Worm (Caenorhabditis elegans) whole organism, late embryonic: ENCODE results near the gene Y67H2A.2.

Experiments
- C38D4.7 ChIP-seq: fragments of 200-800 bp; sonication (Bioruptor generic); optimal IDR thresholded peaks from 2 replicates; lab custom pipeline; 2018; ENCODE audit warnings: mild to moderate bottlenecking, missing genetic modification characterization, moderate library complexity, missing compliant biosample characterization
- ama-1 ChIP-seq: fragments of 150-350 bp; optimal IDR thresholded peaks from 2 replicates; lab custom pipeline; 2014
- ceh-19 ChIP-seq: fragments of 200-800 bp; sonication (Bioruptor generic); optimal IDR thresholded peaks from 2 replicates; lab custom pipeline; 2018; ENCODE audit warnings: mild to moderate bottlenecking, missing genetic modification characterization, missing compliant biosample characterization
- ceh-31 ChIP-seq: sonication (generic microtip); optimal IDR thresholded peaks from 2 replicates; lab custom pipeline; 2016; ENCODE audit warnings: missing genetic modification characterization, missing compliant biosample characterization
- che-1 ChIP-seq: sonication (generic microtip); optimal IDR thresholded peaks from 2 replicates; lab custom pipeline; 2016; ENCODE audit warnings: mild to moderate bottlenecking, missing genetic modification characterization, missing compliant biosample characterization
- dmd-4 ChIP-seq: sonication (generic microtip); optimal IDR thresholded peaks from 2 replicates; lab custom pipeline; 2016; ENCODE audit warnings: borderline replicate concordance, missing genetic modification characterization, missing compliant biosample characterization
- elt-2 ChIP-seq: sonication (generic microtip); optimal IDR thresholded peaks from 2 replicates; lab custom pipeline; 2016; ENCODE audit warnings: missing genetic modification reagents, missing genetic modification characterization, missing compliant biosample characterization
- fkh-10 ChIP-seq: fragments of 150-350 bp; optimal IDR thresholded peaks from 2 replicates; lab custom pipeline; 2014; ENCODE audit warnings: missing biosample characterization, missing genetic modification reagents, missing genetic modification characterization
- lin-11 ChIP-seq: fragments of 200-800 bp; sonication (Bioruptor generic); optimal IDR thresholded peaks from 2 replicates; lab custom pipeline; 2018; ENCODE audit warnings: mild to moderate bottlenecking, missing genetic modification characterization, missing compliant biosample characterization
- pqm-1 ChIP-seq: sonication (generic microtip); optimal IDR thresholded peaks from 2 replicates; lab custom pipeline; 2016; ENCODE audit warnings: missing genetic modification characterization, missing compliant biosample characterization
- ref-2 ChIP-seq: sonication (generic microtip); optimal IDR thresholded peaks from 2 replicates; lab custom pipeline; 2016; ENCODE audit warnings: missing genetic modification characterization, missing compliant biosample characterization
- rnt-1 ChIP-seq: sonication (generic microtip); optimal IDR thresholded peaks from 2 replicates; lab custom pipeline; 2016; ENCODE audit warnings: missing genetic modification characterization, missing compliant biosample characterization
- tbx-7 ChIP-seq: sonication (generic microtip); optimal IDR thresholded peaks from 2 replicates; lab custom pipeline; 2016; ENCODE audit warnings: missing genotype, missing genetic modification characterization, missing compliant biosample characterization
- unc-86 ChIP-seq: sonication (generic microtip); optimal IDR thresholded peaks from 2 replicates; lab custom pipeline; 2016; ENCODE audit warnings: missing genetic modification characterization, missing compliant biosample characterization

DNA sequence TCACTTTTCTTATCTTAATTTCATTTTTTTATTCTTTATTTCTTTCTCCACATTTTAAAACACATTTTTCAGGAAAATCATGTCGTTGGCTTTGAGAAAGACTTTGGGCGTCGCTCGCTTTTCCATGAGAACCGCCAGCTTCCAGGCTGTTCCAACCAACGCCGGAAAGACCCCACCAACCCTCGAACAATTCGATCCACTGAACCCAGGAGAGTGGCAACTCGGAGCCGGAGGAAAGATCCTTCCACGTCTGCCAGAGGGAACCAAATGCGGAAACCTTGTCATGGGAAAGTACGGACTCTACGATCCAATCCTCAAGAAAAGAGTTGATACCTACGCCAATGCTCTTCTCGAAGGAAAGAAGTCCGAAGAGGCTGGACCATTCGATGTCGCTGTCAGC lies 2.5 kb upstream of the Y67H2A.2 start, which contains the start of gene kdp-1:
- TF ChIP-seq pqm-1 = no peak
- no peak for TF ChIP-seq rnt-1 (tag; lab: Kevin White, UChicago)
- TF ChIP-seq lin-11 (tag; lab: Kevin White, UChicago) = no peak
- no peak for TF ChIP-seq ceh-31
- TF ChIP-seq fkh-10 (GFP tag; lab: Kevin White, UChicago) = no peak
- TF ChIP-seq ref-2 (tag; lab: Kevin White, UChicago) = no peak
- TF ChIP-seq ceh-19 (GFP tag; lab: Kevin White, UChicago) = no peak
- no peak for TF ChIP-seq unc-86 (tag; lab: Kevin White, UChicago)
- TF ChIP-seq ama-1 = no peak
- TF ChIP-seq C38D4.7 = no peak
- TF ChIP-seq tbx-7 (tag; lab: Kevin White, UChicago) = no peak
- TF ChIP-seq dmd-4 (tag; lab: Kevin White, UChicago) = no peak
- TF ChIP-seq elt-2 (tag; lab: Kevin White, UChicago) = no peak
- no peak for TF ChIP-seq che-1 (tag; lab: Kevin White, UChicago)
